Worm (Caenorhabditis elegans): ENCODE measurements around the gene deg-3.

- TF ChIP-seq akir-1 (GFP tag; optimal IDR thresholded peaks at IDR 0.05) (no peak), nfya-1 (tag; optimal IDR thresholded peaks at IDR 0.05; ENCODE audit: borderline replicate concordance, insufficient read depth) (no peak), snpc-4 (GFP tag; optimal IDR thresholded peaks at IDR 0.05) (no peak), snpc-4 (tag; optimal IDR thresholded peaks at IDR 0.05) (no peak), unc-62 (GFP tag; optimal IDR thresholded peaks at IDR 0.05) (no peak), ceh-91 (GFP tag; IDR thresholded peaks at IDR 0.05) (no peak), madf-8 (GFP tag; conservative IDR thresholded peaks at IDR 0.05) (no peak), hmg-20 (GFP tag; IDR thresholded peaks at IDR 0.05) (no peak), C17E4.6 (GFP tag; IDR thresholded peaks at IDR 0.05) (no peak), madf-3 (GFP tag; IDR thresholded peaks at IDR 0.05) (no peak), ets-4 (GFP tag; optimal IDR thresholded peaks at IDR 0.05) (no peak), nhr-90 (tag; optimal IDR thresholded peaks at IDR 0.05) (no peak), F10E7.11 (tag; optimal IDR thresholded peaks at IDR 0.05) (no peak), him-1 (tag; optimal IDR thresholded peaks at IDR 0.05) (no peak), ekl-4 (GFP tag; IDR thresholded peaks at IDR 0.05) (no peak)
These were observed 39.7 kb downstream of the deg-3 start, which contains the start of gene cnb-1 for ce11 chrV:11375150-11375792.
